Worm (Caenorhabditis elegans) whole organism, L1 larva: ENCODE results near the gene daf-38.

Experiments
- sup-37 ChIP-seq: fragments of 200-800 bp; sonication (Bioruptor generic); optimal IDR thresholded peaks from 2 replicates; lab custom pipeline; 2018; ENCODE audit warnings: mild to moderate bottlenecking, missing genetic modification characterization, missing compliant biosample characterization
- unc-130 ChIP-seq: fragments of 150-350 bp; optimal IDR thresholded peaks from 2 replicates; lab custom pipeline; 2017; ENCODE audit warnings: missing biosample characterization, missing genetic modification characterization, inconsistent platforms
- unc-62 ChIP-seq: fragments of 150-350 bp; optimal IDR thresholded peaks from 2 replicates; lab custom pipeline; 2014; ENCODE audit warnings: missing biosample characterization, missing genetic modification reagents, missing genetic modification characterization
- ztf-11 ChIP-seq, 2 experiments: sonication (generic microtip); optimal IDR thresholded peaks; 2 replicates each; lab custom pipeline; 2016 to 2017; ENCODE audit warnings: missing genetic modification characterization in 2 of 2, missing biosample characterization in 1 of 2, missing compliant biosample characterization in 1 of 2

ce11 chrIV:15868288-15868687, 48.4 kb downstream of the daf-38 start:
- TF ChIP-seq unc-130 (tag; lab: Kevin White, UChicago) (no peak), sup-37 (no peak), ztf-11 (tag; optimal IDR thresholded peaks at IDR 0.05; lab: Kevin White, UChicago) (no peak), unc-62 (GFP tag; lab: Kevin White, UChicago) (no peak)
